Worm (Caenorhabditis elegans): Measurements from ENCODE around the gene spp-30.

DNA sequence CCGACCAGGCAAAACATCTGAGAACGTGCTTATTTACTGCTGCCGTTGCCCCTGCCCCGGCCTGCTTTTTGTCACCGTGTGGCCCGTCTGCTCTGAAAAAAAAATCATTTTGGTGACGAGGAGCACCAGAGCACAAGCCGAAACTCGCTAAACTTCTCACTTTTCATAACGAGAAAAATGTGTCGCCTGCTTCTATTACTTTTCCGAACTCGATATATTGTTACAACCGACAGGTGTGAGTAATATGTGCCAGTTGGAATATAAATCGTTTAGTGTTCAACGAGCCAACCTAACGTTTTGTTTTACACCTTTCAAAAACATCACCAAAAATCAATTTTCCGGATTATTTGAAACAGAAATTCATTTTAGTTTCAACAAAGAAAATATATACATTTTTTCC is 9.2 kb upstream of the spp-30 start:
- no peak for TF ChIP-seq elt-3 (tag; optimal IDR thresholded peaks at IDR 0.05)
- TF ChIP-seq elt-1 (tag; optimal IDR thresholded peaks at IDR 0.05; ENCODE audit: borderline replicate concordance, insufficient read depth), result no peak
- TF ChIP-seq pha-4 (tag; optimal IDR thresholded peaks at IDR 0.05), result no peak

Data from whole organism, mixed stage, embryonic.